Fruit fly (Drosophila melanogaster) whole organism, embryonic: ENCODE results near the gene IntS9.

Experiments used
- ATbp ChIP-seq: fragments of 200-800 bp; sonication (Bioruptor generic); optimal IDR thresholded peaks from 2 replicates; lab custom pipeline; 2017; ENCODE audit warnings: missing biosample characterization, mild to moderate bottlenecking, missing genetic modification characterization, missing genetic modification reagents
- Atf6 ChIP-seq: fragments of 200-800 bp; sonication (Bioruptor generic); IDR thresholded peaks from 2 replicates; pipeline ENCODE4 v1.3.6; 2022; ENCODE audit warnings: missing biosample characterization, missing genetic modification characterization
- CG10267 ChIP-seq: fragments of 200-800 bp; sonication (Bioruptor generic); optimal IDR thresholded peaks from 2 replicates; lab custom pipeline; 2018; ENCODE audit warnings: missing biosample characterization, mild to moderate bottlenecking, missing genetic modification characterization, moderate library complexity
- CG10565 ChIP-seq: fragments of 200-800 bp; sonication (Bioruptor generic); optimal IDR thresholded peaks from 3 replicates; lab custom pipeline; 2016; ENCODE audit warnings: missing biosample characterization, mild to moderate bottlenecking, missing genetic modification characterization
- CG11504 ChIP-seq: fragments of 200-800 bp; sonication (Bioruptor generic); optimal IDR thresholded peaks from 3 replicates; lab custom pipeline; 2019; ENCODE audit warnings: missing biosample characterization, mild to moderate bottlenecking, missing genetic modification characterization, moderate library complexity
- CG11560 ChIP-seq: fragments of 200-800 bp; sonication (Bioruptor generic); IDR thresholded peaks from 3 replicates; pipeline ENCODE4 v1.3.6; 2022; ENCODE audit warnings: missing biosample characterization, missing genetic modification characterization
- CG1233 ChIP-seq: fragments of 200-800 bp; sonication (Bioruptor generic); optimal IDR thresholded peaks from 4 replicates; lab custom pipeline; 2018; ENCODE audit warnings: missing biosample characterization, mild to moderate bottlenecking, missing genetic modification characterization
- CG15479 ChIP-seq: fragments of 200-800 bp; sonication (Bioruptor generic); optimal IDR thresholded peaks from 3 replicates; lab custom pipeline; 2019; ENCODE audit warnings: missing biosample characterization, mild to moderate bottlenecking, missing genetic modification characterization, moderate library complexity
- CG17359 ChIP-seq: fragments of 200-800 bp; sonication (Bioruptor generic); optimal IDR thresholded peaks from 3 replicates; lab custom pipeline; 2018; ENCODE audit warnings: missing biosample characterization, mild to moderate bottlenecking, missing genetic modification characterization, moderate library complexity
- CG17829 ChIP-seq: fragments of 200-800 bp; optimal IDR thresholded peaks from 2 replicates; lab custom pipeline; 2019; ENCODE audit warnings: missing biosample characterization, mild to moderate bottlenecking, missing genetic modification characterization, moderate library complexity
- CG17912 ChIP-seq: fragments of 200-800 bp; sonication (Bioruptor generic); optimal IDR thresholded peaks from 2 replicates; lab custom pipeline; 2018; ENCODE audit warnings: missing biosample characterization, mild to moderate bottlenecking, missing genetic modification characterization
- CG18011 ChIP-seq: fragments of 200-800 bp; sonication (Bioruptor generic); optimal IDR thresholded peaks from 2 replicates; lab custom pipeline; 2017; ENCODE audit warnings: missing biosample characterization, missing genetic modification characterization, mild to moderate bottlenecking, moderate library complexity, missing genotype
- CG31365 ChIP-seq: fragments of 200-800 bp; sonication (Bioruptor generic); optimal IDR thresholded peaks from 2 replicates; lab custom pipeline; 2018; ENCODE audit warnings: missing biosample characterization, mild to moderate bottlenecking, missing genetic modification characterization
- CG4404 ChIP-seq: fragments of 200-800 bp; sonication (Bioruptor generic); IDR thresholded peaks from 2 replicates; pipeline ENCODE4 v1.3.6; 2022; ENCODE audit warnings: missing biosample characterization, missing genetic modification characterization
- CG6765 ChIP-seq: fragments of 200-800 bp; sonication (Bioruptor generic); optimal IDR thresholded peaks from 3 replicates; lab custom pipeline; 2017; ENCODE audit warnings: missing biosample characterization, mild to moderate bottlenecking, missing genetic modification characterization
- CG8765 ChIP-seq: fragments of 200-800 bp; sonication (Bioruptor generic); IDR thresholded peaks from 2 replicates; pipeline ENCODE4 v1.3.6; 2022; ENCODE audit warnings: missing biosample characterization, missing genetic modification characterization
- CG9932 ChIP-seq: fragments of 200-800 bp; sonication (Bioruptor generic); IDR thresholded peaks from 2 replicates; pipeline ENCODE4 v1.3.6; 2022; ENCODE audit warnings: missing biosample characterization, missing genetic modification characterization
- CHES-1-like ChIP-seq: fragments of 200-800 bp; sonication (Bioruptor generic); optimal IDR thresholded peaks from 2 replicates; lab custom pipeline; 2016; ENCODE audit warnings: missing biosample characterization, missing genetic modification characterization
- Camta ChIP-seq: fragments of 200-800 bp; sonication (Bioruptor generic); optimal IDR thresholded peaks from 2 replicates; lab custom pipeline; 2016; ENCODE audit warnings: missing biosample characterization, missing genetic modification characterization
- Dbx ChIP-seq: fragments of 200-800 bp; sonication (Bioruptor generic); IDR thresholded peaks from 3 replicates; pipeline ENCODE4 v1.3.6; 2022; ENCODE audit warnings: missing biosample characterization, missing genetic modification characterization
- Deaf1 ChIP-seq: fragments of 200-800 bp; optimal IDR thresholded peaks from 3 replicates; lab custom pipeline; 2019; ENCODE audit warnings: missing biosample characterization, mild to moderate bottlenecking, missing genetic modification characterization, moderate library complexity
- Doc2 ChIP-seq: fragments of 200-800 bp; sonication (Bioruptor generic); IDR thresholded peaks from 2 replicates; pipeline ENCODE4 v1.3.6; 2022; ENCODE audit warnings: missing biosample characterization, missing genetic modification characterization
- Fer3 ChIP-seq: fragments of 200-800 bp; sonication (Bioruptor generic); optimal IDR thresholded peaks from 2 replicates; lab custom pipeline; 2018; ENCODE audit warnings: missing biosample characterization, mild to moderate bottlenecking, missing genetic modification characterization, moderate library complexity
- Hr78 ChIP-seq, 2 experiments: fragments of 200-800 bp in 1 of 2; fragments of >200 bp in 1 of 2; sonication (Bioruptor generic) in 1 of 2; optimal IDR thresholded peaks; 2 replicates each; lab custom pipeline; 2017 to 2019; ENCODE audit warnings: missing biosample characterization in 2 of 2, missing genetic modification characterization in 2 of 2, mild to moderate bottlenecking in 1 of 2, moderate library complexity in 1 of 2
- Hsf ChIP-seq: fragments of 200-800 bp; sonication (Bioruptor generic); optimal IDR thresholded peaks from 3 replicates; lab custom pipeline; 2016; ENCODE audit warnings: missing biosample characterization, missing genetic modification characterization
- PHDP ChIP-seq: fragments of 200-800 bp; sonication (Bioruptor generic); optimal IDR thresholded peaks from 3 replicates; lab custom pipeline; 2018; ENCODE audit warnings: missing biosample characterization, mild to moderate bottlenecking, missing genetic modification characterization, moderate library complexity
- Pdp1 ChIP-seq, 2 experiments: fragments of 200-800 bp; sonication (Bioruptor generic); optimal IDR thresholded peaks; 3 replicates each; lab custom pipeline; 2016; ENCODE audit warnings: missing biosample characterization in 2 of 2, missing genetic modification characterization in 2 of 2, mild to moderate bottlenecking in 1 of 2, moderate library complexity in 1 of 2
- Spps ChIP-seq: fragments of 200-800 bp; sonication (Bioruptor generic); optimal IDR thresholded peaks from 2 replicates; lab custom pipeline; 2018; ENCODE audit warnings: missing biosample characterization, mild to moderate bottlenecking, missing genetic modification characterization
- Ssrp ChIP-seq: fragments of 200-800 bp; sonication (Bioruptor generic); optimal IDR thresholded peaks from 2 replicates; lab custom pipeline; 2018; ENCODE audit warnings: missing biosample characterization, mild to moderate bottlenecking, missing genetic modification characterization, moderate library complexity
- Tbp ChIP-seq: fragments of >200 bp; optimal IDR thresholded peaks from 2 replicates; lab custom pipeline; 2018; ENCODE audit warnings: missing biosample characterization, missing genetic modification characterization
- Trl ChIP-seq, 3 experiments: fragments of >200 bp in 2 of 3; fragments of 200-800 bp in 1 of 3; sonication (Bioruptor generic) in 1 of 3; optimal IDR thresholded peaks; 2 replicates in 1 of 3; 3 replicates in 2 of 3; lab custom pipeline; 2016 to 2017; ENCODE audit warnings: missing biosample characterization in 1 of 3, missing genetic modification characterization in 1 of 3
- cas ChIP-seq: fragments of 200-800 bp; sonication (Bioruptor generic); IDR thresholded peaks from 2 replicates; pipeline ENCODE4 v1.3.6; 2022; ENCODE audit warnings: missing biosample characterization, missing genetic modification characterization
- chinmo ChIP-seq: fragments of 200-800 bp; sonication (Bioruptor generic); IDR thresholded peaks from 4 replicates; pipeline ENCODE4 v1.3.6; 2022; ENCODE audit warnings: missing biosample characterization, missing genetic modification characterization; ENCODE audit not compliant: partially characterized antibody
- chm ChIP-seq: fragments of 200-800 bp; sonication (Bioruptor generic); IDR thresholded peaks from 2 replicates; pipeline ENCODE4 v1.3.6; 2022; ENCODE audit warnings: missing biosample characterization, missing genetic modification characterization
- crol ChIP-seq: fragments of 200-800 bp; sonication (Bioruptor generic); IDR thresholded peaks from 2 replicates; pipeline ENCODE4 v1.3.6; 2022; ENCODE audit warnings: missing biosample characterization, missing genetic modification characterization
- disco-r ChIP-seq: fragments of 200-800 bp; sonication (Bioruptor generic); optimal IDR thresholded peaks from 2 replicates; lab custom pipeline; 2016; ENCODE audit warnings: missing biosample characterization, missing genetic modification characterization
- dmrt11E ChIP-seq: fragments of 200-800 bp; sonication (Bioruptor generic); optimal IDR thresholded peaks from 3 replicates; lab custom pipeline; 2018; ENCODE audit warnings: missing biosample characterization, mild to moderate bottlenecking, missing genetic modification characterization, moderate library complexity
- fd3F ChIP-seq: fragments of 200-800 bp; sonication (Bioruptor generic); optimal IDR thresholded peaks from 2 replicates; lab custom pipeline; 2018; ENCODE audit warnings: missing biosample characterization, mild to moderate bottlenecking, missing genetic modification characterization, moderate library complexity
- fd96Cb ChIP-seq: fragments of 200-800 bp; sonication (Bioruptor generic); optimal IDR thresholded peaks from 2 replicates; lab custom pipeline; 2018; ENCODE audit warnings: missing biosample characterization, mild to moderate bottlenecking, missing genetic modification characterization, moderate library complexity
- gce ChIP-seq: fragments of 200-800 bp; sonication (Bioruptor generic); IDR thresholded peaks from 3 replicates; pipeline ENCODE4 v1.3.6; 2022; ENCODE audit warnings: missing biosample characterization, missing genetic modification characterization
- jing ChIP-seq: fragments of 200-800 bp; sonication (Bioruptor generic); optimal IDR thresholded peaks from 2 replicates; lab custom pipeline; 2018; ENCODE audit warnings: missing biosample characterization, mild to moderate bottlenecking, missing genetic modification characterization
- org-1 ChIP-seq: fragments of 200-800 bp; sonication (Bioruptor generic); optimal IDR thresholded peaks from 2 replicates; lab custom pipeline; 2017; ENCODE audit warnings: missing biosample characterization, missing genetic modification characterization
- sc ChIP-seq, 3 experiments: fragments of >200 bp in 2 of 3; fragments of 200-800 bp in 1 of 3; sonication (Bioruptor generic) in 1 of 3; optimal IDR thresholded peaks; 2 replicates in 2 of 3; 3 replicates in 1 of 3; lab custom pipeline; 2017; ENCODE audit warnings: mild to moderate bottlenecking in 1 of 3, missing biosample characterization in 1 of 3, missing genetic modification characterization in 1 of 3, missing genetic modification reagents in 1 of 3
- slbo ChIP-seq: fragments of 200-800 bp; sonication (Bioruptor generic); IDR thresholded peaks from 2 replicates; pipeline ENCODE4 v1.3.6; 2022; ENCODE audit warnings: missing biosample characterization, missing genetic modification characterization
- tll ChIP-seq, 2 experiments: fragments of 200-800 bp in 1 of 2; fragments of >200 bp in 1 of 2; sonication (Bioruptor generic) in 1 of 2; optimal IDR thresholded peaks; 2 replicates each; lab custom pipeline; 2017 to 2019; ENCODE audit warnings: missing biosample characterization in 2 of 2, missing genetic modification characterization in 2 of 2, mild to moderate bottlenecking in 1 of 2, moderate library complexity in 1 of 2
- vvl ChIP-seq: fragments of 200-800 bp; sonication (Bioruptor generic); IDR thresholded peaks from 2 replicates; pipeline ENCODE4 v1.3.6; 2022; ENCODE audit warnings: missing biosample characterization, missing genetic modification characterization
- wdn ChIP-seq: fragments of 200-800 bp; sonication (Bioruptor generic); IDR thresholded peaks from 2 replicates; pipeline ENCODE4 v1.3.6; 2022; ENCODE audit warnings: missing biosample characterization, missing genetic modification characterization

The IntS9 gene

dm6 chr3L:16147819-16148236 lies 42.4 kb upstream of the IntS9 start (continued):
- TF ChIP-seq CG1233 (GFP tag; lab: Kevin White, UChicago), result peak; percentile 37
- no peak for TF ChIP-seq sc (optimal IDR thresholded peaks at IDR 0.05; lab: Kevin White, UChicago)
- no peak for TF ChIP-seq sc (GFP tag; optimal IDR thresholded peaks at IDR 0.05; lab: Kevin White, UChicago)
- no peak for TF ChIP-seq tll (GFP tag; optimal IDR thresholded peaks at IDR 0.05; lab: Kevin White, UChicago)
- TF ChIP-seq CG11504 (tag; lab: Kevin White, UChicago), result peak; percentile 63
- TF ChIP-seq CG17359 (tag; lab: Kevin White, UChicago), result peak; percentile 3
- TF ChIP-seq Doc2 (GFP tag; lab: Robert Waterston, UW), result no peak
- TF ChIP-seq CG6765 (GFP tag; lab: Kevin White, UChicago), result peak; percentile 6
- no peak for TF ChIP-seq dmrt11E (tag; lab: Kevin White, UChicago)
- peak; percentile 21 for TF ChIP-seq Hsf (GFP tag; lab: Kevin White, UChicago)

- TF ChIP-seq Atf6 (GFP tag; lab: Robert Waterston, UW) (no peak), Pdp1 (GFP tag; optimal IDR thresholded peaks at IDR 0.05; lab: Kevin White, UChicago) (peak in 1 of 2 experiments; percentile 95), Fer3 (no peak), wdn (GFP tag; lab: Robert Waterston, UW) (no peak), crol (peak; percentile 57), CG18011 (no peak), gce (GFP tag; lab: Robert Waterston, UW) (no peak), CG10565 (GFP tag; lab: Kevin White, UChicago) (no peak), disco-r (GFP tag; lab: Kevin White, UChicago) (no peak), tll (GFP tag; optimal IDR thresholded peaks at IDR 0.05; lab: Kevin White, UChicago) (no peak), CG11560 (tag; lab: Robert Waterston, UW) (no peak), CG17912 (GFP tag; lab: Kevin White, UChicago) (no peak), Tbp (GFP tag; lab: Kevin White, UChicago) (no peak), chinmo (GFP tag; lab: Robert Waterston, UW) (0 out of 4 replicates have a peak, but pooled peaks have one; percentile 6), Trl (optimal IDR thresholded peaks at IDR 0.05; lab: Kevin White, UChicago) (peak in 1 of 2 experiments; percentile 2), Trl (GFP tag; optimal IDR thresholded peaks at IDR 0.05; lab: Kevin White, UChicago) (no peak), PHDP (tag; lab: Kevin White, UChicago) (no peak), Camta (no peak), Spps (tag; lab: Kevin White, UChicago) (no peak), jing (GFP tag; lab: Kevin White, UChicago) (no peak), chm (GFP tag; lab: Robert Waterston, UW) (no peak), vvl (GFP tag; lab: Robert Waterston, UW) (no peak), Dbx (0 out of 3 replicates have a peak, but pooled peaks have one; percentile 16)
These were observed 41.9 kb upstream of the IntS9 start for dm6 chr3L:16147325-16147724.

dm6 chr3L:16146539-16146934 lies 41.1 kb upstream of the IntS9 start:
- TF ChIP-seq CG4404 (GFP tag; lab: Robert Waterston, UW), result no peak
- TF ChIP-seq fd3F, result peak; percentile 54
- no peak for TF ChIP-seq fd96Cb
- TF ChIP-seq org-1 (GFP tag; lab: Kevin White, UChicago), result no peak
- no peak for TF ChIP-seq CG8765 (GFP tag; lab: Robert Waterston, UW)
- TF ChIP-seq ATbp (GFP tag; lab: Kevin White, UChicago), result no peak
- TF ChIP-seq CG18011, result no peak
- no peak; the same call in 1 of the 2 replicates for TF ChIP-seq CG9932 (GFP tag; lab: Robert Waterston, UW)
- peak; percentile 1 for TF ChIP-seq Deaf1 (tag; lab: Kevin White, UChicago)
- TF ChIP-seq Ssrp (tag; lab: Kevin White, UChicago), result peak; percentile 4
- no peak for TF ChIP-seq Hr78 (GFP tag; optimal IDR thresholded peaks at IDR 0.05; lab: Kevin White, UChicago)
- TF ChIP-seq CG31365 (tag; lab: Kevin White, UChicago), result no peak
- TF ChIP-seq CG10267 (tag; lab: Kevin White, UChicago), result no peak
- TF ChIP-seq CG15479 (GFP tag; lab: Kevin White, UChicago), result no peak
- TF ChIP-seq CHES-1-like (GFP tag; lab: Kevin White, UChicago), result no peak
- no peak for TF ChIP-seq CG17829 (tag; lab: Kevin White, UChicago)
- TF ChIP-seq slbo (GFP tag; lab: Robert Waterston, UW), result peak; percentile 67
- TF ChIP-seq cas (GFP tag; lab: Robert Waterston, UW), result 0 out of 2 replicates have a peak, but pooled peaks have one; percentile 43
